Worm (Caenorhabditis elegans) whole organism, L4/young adult: ENCODE measurements around the gene fbxa-196.

Source experiments
- W03F9.2 ChIP-seq: fragments of 150-350 bp; optimal IDR thresholded peaks from 2 replicates; lab custom pipeline; 2014; ENCODE audit warnings: missing biosample characterization, missing genetic modification characterization
- dao-5 ChIP-seq: sonication (generic microtip); optimal IDR thresholded peaks from 2 replicates; lab custom pipeline; 2016; ENCODE audit warnings: missing genotype, missing genetic modification characterization, moderate library complexity, missing compliant biosample characterization

DNA sequence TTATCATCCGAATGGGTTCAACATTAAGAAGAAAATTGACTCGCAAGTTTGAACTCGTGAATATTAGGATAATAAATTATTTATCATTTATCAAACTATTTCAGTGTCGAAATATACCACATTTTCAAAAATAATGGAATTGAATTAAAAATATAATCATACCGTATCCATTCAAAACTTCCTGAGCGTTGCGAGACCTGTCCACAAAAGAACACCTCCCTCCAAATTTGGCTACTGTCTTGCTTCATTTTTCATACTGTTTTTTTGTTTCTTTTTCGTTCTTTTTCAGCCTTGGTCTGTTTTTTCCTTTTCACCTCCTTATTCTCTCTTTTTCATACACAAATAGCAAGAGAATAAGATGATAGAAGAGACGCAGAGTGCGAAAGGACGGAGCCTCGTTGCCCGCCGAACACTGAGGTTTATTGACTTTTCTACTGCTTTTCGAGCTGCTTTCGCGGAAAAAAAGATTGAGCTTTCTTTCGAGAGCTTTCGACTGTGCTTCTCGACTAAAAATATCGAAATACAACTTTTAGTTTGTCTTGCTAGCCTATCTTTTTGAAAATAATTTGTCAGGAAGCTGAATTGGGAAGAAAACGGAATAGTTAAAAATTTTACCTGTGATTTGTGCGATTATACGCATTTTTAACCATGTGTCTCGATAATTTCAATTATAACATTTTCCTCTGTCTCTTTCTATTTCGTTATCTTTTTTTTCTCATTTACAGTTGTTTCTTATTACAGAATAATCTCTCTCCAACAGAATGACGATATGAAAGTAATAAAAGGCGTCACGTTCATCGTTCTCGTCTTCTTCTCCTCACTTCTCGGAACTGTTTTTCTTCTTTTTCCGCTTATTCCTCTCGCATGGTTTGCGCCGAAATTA, 1.9 kb downstream of the fbxa-196 start, which contains the start of gene acl-8:
- no peak for TF ChIP-seq W03F9.2 (tag; lab: Kevin White, UChicago)
- TF ChIP-seq dao-5 (tag; lab: Kevin White, UChicago): no peak
